Fruit fly (Drosophila melanogaster): ENCODE results near the gene CG8927.

CG8927 gene

dm6 chr3R:16210808-16211578, 30.2 kb downstream of the CG8927 start (continued):
- no peak for TF ChIP-seq CG2202 (tag; optimal IDR thresholded peaks at IDR 0.05)
- no peak for TF ChIP-seq Fer2 (tag; optimal IDR thresholded peaks at IDR 0.05)
- TF ChIP-seq gro (GFP tag; optimal IDR thresholded peaks at IDR 0.05), result no peak
- no peak for TF ChIP-seq psq (GFP tag; optimal IDR thresholded peaks at IDR 0.05)
- no peak for TF ChIP-seq CG32767 (GFP tag; IDR thresholded peaks at IDR 0.05)
- no peak for TF ChIP-seq repo (GFP tag; optimal IDR thresholded peaks at IDR 0.05)
- no peak for TF ChIP-seq chif (GFP tag; optimal IDR thresholded peaks at IDR 0.05)
- no peak for TF ChIP-seq sug (tag; optimal IDR thresholded peaks at IDR 0.05)
- no peak for TF ChIP-seq CG7372 (GFP tag; IDR thresholded peaks at IDR 0.05)
- peak; percentile 75 for TF ChIP-seq onecut (GFP tag; IDR thresholded peaks at IDR 0.05)
- no peak for TF ChIP-seq Rfx (GFP tag; IDR thresholded peaks at IDR 0.05)
- TF ChIP-seq ems (GFP tag; optimal IDR thresholded peaks at IDR 0.05), result no peak
- no peak for TF ChIP-seq CG12942 (GFP tag; optimal IDR thresholded peaks at IDR 0.05)
- no peak; the same call in 2 of the 3 replicates for TF ChIP-seq tgo (GFP tag; IDR thresholded peaks at IDR 0.05)
- no peak for TF ChIP-seq Nf-YA (GFP tag; IDR thresholded peaks at IDR 0.05)
- TF ChIP-seq CG1529 (GFP tag; optimal IDR thresholded peaks at IDR 0.05), result no peak
- TF ChIP-seq Kr (GFP tag; optimal IDR thresholded peaks at IDR 0.05), result no peak
- no peak; the same call in 2 of the 3 replicates for TF ChIP-seq CG14050 (GFP tag; IDR thresholded peaks at IDR 0.05)
- no peak for TF ChIP-seq CG2712 (tag; optimal IDR thresholded peaks at IDR 0.05)
- no peak for TF ChIP-seq gem (tag; optimal IDR thresholded peaks at IDR 0.05)
- TF ChIP-seq lola (GFP tag; optimal IDR thresholded peaks at IDR 0.05), result no peak
- TF ChIP-seq Bteb2 (GFP tag; optimal IDR thresholded peaks at IDR 0.05), result no peak
- TF ChIP-seq ewg (GFP tag; optimal IDR thresholded peaks at IDR 0.05), result peak; percentile 6
- no peak for TF ChIP-seq CG14667 (GFP tag; IDR thresholded peaks at IDR 0.05)
- no peak for TF ChIP-seq E2f1 (GFP tag; IDR thresholded peaks at IDR 0.05)
- TF ChIP-seq CG6683 (GFP tag; optimal IDR thresholded peaks at IDR 0.05), result no peak
- no peak for TF ChIP-seq CG9817 (tag; optimal IDR thresholded peaks at IDR 0.05)
- peak; percentile 25 for TF ChIP-seq Hmr (GFP tag; optimal IDR thresholded peaks at IDR 0.05)
- TF ChIP-seq tup (GFP tag; optimal IDR thresholded peaks at IDR 0.05), result no peak
- TF ChIP-seq al (GFP tag; IDR thresholded peaks at IDR 0.05), result no peak
- TF ChIP-seq ap (GFP tag; IDR thresholded peaks at IDR 0.05), result no peak
- TF ChIP-seq Camta (GFP tag; optimal IDR thresholded peaks at IDR 0.05), result no peak
- TF ChIP-seq Sox100B (GFP tag; optimal IDR thresholded peaks at IDR 0.05), result no peak
- no peak for TF ChIP-seq CG2116 (GFP tag; optimal IDR thresholded peaks at IDR 0.05)
- no peak for TF ChIP-seq cwo (GFP tag; optimal IDR thresholded peaks at IDR 0.05)
- no peak for TF ChIP-seq CG4854 (GFP tag; optimal IDR thresholded peaks at IDR 0.05)
- TF ChIP-seq Optix (GFP tag; IDR thresholded peaks at IDR 0.05), result no peak
- no peak for TF ChIP-seq row (GFP tag; IDR thresholded peaks at IDR 0.05)
- no peak for TF ChIP-seq sima (GFP tag; optimal IDR thresholded peaks at IDR 0.05)
- TF ChIP-seq Ets65A (GFP tag), result no peak
- no peak for TF ChIP-seq CG8359 (GFP tag; optimal IDR thresholded peaks at IDR 0.05; ENCODE audit: borderline replicate concordance)
- no peak for TF ChIP-seq dm (GFP tag; optimal IDR thresholded peaks at IDR 0.05)
- no peak for TF ChIP-seq zen2 (GFP tag; IDR thresholded peaks at IDR 0.05; ENCODE audit: partially characterized antibody)
- TF ChIP-seq Usf (GFP tag; optimal IDR thresholded peaks at IDR 0.05), result no peak
- TF ChIP-seq CG15696 (tag; optimal IDR thresholded peaks at IDR 0.05), result no peak
- no peak for TF ChIP-seq CG13287 (GFP tag; IDR thresholded peaks at IDR 0.05; ENCODE audit: partially characterized antibody)
- no peak for TF ChIP-seq gt (GFP tag; IDR thresholded peaks at IDR 0.05)
- 0 out of 2 replicates have a peak, but pooled peaks have one; percentile 24 for TF ChIP-seq CG3847 (GFP tag; IDR thresholded peaks at IDR 0.05)
- TF ChIP-seq lov (optimal IDR thresholded peaks at IDR 0.05), result no peak
- TF ChIP-seq lov (GFP tag; IDR thresholded peaks at IDR 0.05), result no peak
- no peak for TF ChIP-seq ttk (GFP tag; IDR thresholded peaks at IDR 0.05)
